Fruit fly (Drosophila melanogaster) whole organism, embryonic: ENCODE results near the gene CG43779.

Experiments used
- ATbp ChIP-seq: fragments of 200-800 bp; sonication (Bioruptor generic); optimal IDR thresholded peaks from 2 replicates; lab custom pipeline; 2017; ENCODE audit warnings: missing biosample characterization, mild to moderate bottlenecking, missing genetic modification characterization, missing genetic modification reagents
- Adf1 ChIP-seq: fragments of 200-800 bp; sonication (Bioruptor generic); IDR thresholded peaks from 2 replicates; pipeline ENCODE4 v1.3.6; 2022; ENCODE audit warnings: missing biosample characterization, missing genetic modification characterization
- Atf-2 ChIP-seq: fragments of 200-800 bp; sonication (Bioruptor generic); optimal IDR thresholded peaks from 2 replicates; lab custom pipeline; 2016; ENCODE audit warnings: missing biosample characterization, missing genetic modification characterization
- CG10321 ChIP-seq: fragments of 200-800 bp; sonication (Bioruptor generic); IDR thresholded peaks from 2 replicates; pipeline ENCODE4 v1.3.6; 2022; ENCODE audit warnings: missing biosample characterization, missing genetic modification characterization
- CG12744 ChIP-seq: fragments of 200-800 bp; sonication (Bioruptor generic); optimal IDR thresholded peaks from 2 replicates; lab custom pipeline; 2016; ENCODE audit warnings: missing biosample characterization, missing genetic modification characterization
- CG13775 ChIP-seq: fragments of 200-800 bp; sonication (Bioruptor generic); optimal IDR thresholded peaks from 3 replicates; lab custom pipeline; 2017; ENCODE audit warnings: missing biosample characterization, mild to moderate bottlenecking, missing genetic modification characterization
- CG16779 ChIP-seq: fragments of 200-800 bp; sonication (Bioruptor generic); IDR thresholded peaks from 2 replicates; pipeline ENCODE4 v1.3.6; 2022; ENCODE audit warnings: missing biosample characterization, missing genetic modification characterization
- CG16813 ChIP-seq: fragments of 200-800 bp; sonication (Bioruptor generic); IDR thresholded peaks from 3 replicates; pipeline ENCODE4 v1.3.6; 2022; ENCODE audit warnings: missing biosample characterization, missing genetic modification characterization; ENCODE audit not compliant: partially characterized antibody
- CG17802 ChIP-seq: fragments of 200-800 bp; sonication (Bioruptor generic); optimal IDR thresholded peaks from 2 replicates; lab custom pipeline; 2018; ENCODE audit warnings: missing biosample characterization, mild to moderate bottlenecking, missing genetic modification characterization, moderate library complexity
- CG1832 ChIP-seq: fragments of 200-800 bp; sonication (Bioruptor generic); optimal IDR thresholded peaks from 2 replicates; lab custom pipeline; 2017; ENCODE audit warnings: missing biosample characterization, mild to moderate bottlenecking, missing genetic modification characterization, inconsistent platforms
- CG2202 ChIP-seq: fragments of 200-800 bp; sonication (Bioruptor generic); optimal IDR thresholded peaks from 2 replicates; lab custom pipeline; 2018; ENCODE audit warnings: missing biosample characterization, mild to moderate bottlenecking, missing genetic modification characterization
- CG31441 ChIP-seq: fragments of 200-800 bp; sonication (Bioruptor generic); IDR thresholded peaks from 2 replicates; pipeline ENCODE4 v1.3.6; 2022; ENCODE audit warnings: missing biosample characterization, missing genetic modification characterization
- CG4820 ChIP-seq: fragments of 200-800 bp; sonication (Bioruptor generic); optimal IDR thresholded peaks from 3 replicates; lab custom pipeline; 2016; ENCODE audit warnings: missing biosample characterization, missing genetic modification characterization
- CG5953 ChIP-seq: fragments of 200-800 bp; sonication (Bioruptor generic); IDR thresholded peaks from 2 replicates; pipeline ENCODE4 v1.3.6; 2022; ENCODE audit warnings: missing biosample characterization, missing genetic modification characterization
- CG6683 ChIP-seq: fragments of 200-800 bp; sonication (Bioruptor generic); optimal IDR thresholded peaks from 2 replicates; lab custom pipeline; 2017; ENCODE audit warnings: missing biosample characterization, mild to moderate bottlenecking, missing genetic modification characterization, missing genetic modification reagents
- CG6791 ChIP-seq: fragments of 200-800 bp; sonication (Bioruptor generic); IDR thresholded peaks from 3 replicates; pipeline ENCODE4 v1.3.6; 2022; ENCODE audit warnings: missing biosample characterization, missing genetic modification characterization; ENCODE audit not compliant: partially characterized antibody
- CG6813 ChIP-seq: fragments of 200-800 bp; sonication (Bioruptor generic); optimal IDR thresholded peaks from 2 replicates; lab custom pipeline; 2017; ENCODE audit warnings: missing biosample characterization, missing genetic modification characterization, mild to moderate bottlenecking, moderate library complexity, missing genetic modification reagents
- CTCF ChIP-seq: fragments of 200-800 bp; sonication (Bioruptor generic); optimal IDR thresholded peaks from 2 replicates; lab custom pipeline; 2017; ENCODE audit warnings: missing biosample characterization, mild to moderate bottlenecking, missing genetic modification characterization, moderate library complexity
- CrebB ChIP-seq: fragments of 200-800 bp; sonication (Bioruptor generic); optimal IDR thresholded peaks from 3 replicates; lab custom pipeline; 2018; ENCODE audit warnings: missing biosample characterization, mild to moderate bottlenecking, missing genetic modification characterization
- Ets65A ChIP-seq: fragments of 200-800 bp; sonication (Bioruptor generic); peaks from one replicate; lab custom pipeline; 2016; ENCODE audit warnings: missing biosample characterization, missing genetic modification characterization
- Ets97D ChIP-seq: fragments of 200-800 bp; sonication (Bioruptor generic); optimal IDR thresholded peaks from 3 replicates; lab custom pipeline; 2016; ENCODE audit warnings: missing biosample characterization, missing genetic modification characterization
- H15 ChIP-seq: fragments of 200-800 bp; sonication (Bioruptor generic); IDR thresholded peaks from 3 replicates; pipeline ENCODE4 v1.3.6; 2022; ENCODE audit warnings: missing biosample characterization, missing genetic modification characterization
- HLH3B ChIP-seq: fragments of 200-800 bp; sonication (Bioruptor generic); IDR thresholded peaks from 2 replicates; pipeline ENCODE4 v1.3.6; 2022; ENCODE audit warnings: missing biosample characterization, missing genetic modification characterization
- Hand ChIP-seq: fragments of 200-800 bp; sonication (Bioruptor generic); optimal IDR thresholded peaks from 2 replicates; lab custom pipeline; 2017; ENCODE audit warnings: mild to moderate bottlenecking, missing biosample characterization, missing genetic modification reagents, missing genetic modification characterization
- Hmx ChIP-seq: fragments of 200-800 bp; sonication (Bioruptor generic); optimal IDR thresholded peaks from 2 replicates; lab custom pipeline; 2016; ENCODE audit warnings: missing biosample characterization, missing genetic modification characterization
- Lpt ChIP-seq: fragments of >200 bp; optimal IDR thresholded peaks from 2 replicates; lab custom pipeline; 2018; ENCODE audit warnings: missing biosample characterization, missing genetic modification characterization
- MTF-1 ChIP-seq: fragments of 200-800 bp; sonication (Bioruptor generic); optimal IDR thresholded peaks from 2 replicates; lab custom pipeline; 2018; ENCODE audit warnings: missing biosample characterization, mild to moderate bottlenecking, missing genetic modification characterization, borderline replicate concordance
- Mes4 ChIP-seq: fragments of 200-800 bp; sonication (Bioruptor generic); optimal IDR thresholded peaks from 2 replicates; lab custom pipeline; 2016; ENCODE audit warnings: missing biosample characterization, missing genetic modification characterization
- Nf-YA ChIP-seq: fragments of 200-800 bp; sonication (Bioruptor generic); IDR thresholded peaks from 2 replicates; pipeline ENCODE4 v1.3.6; 2022; ENCODE audit warnings: missing biosample characterization, missing genetic modification characterization
- Opbp ChIP-seq: fragments of 200-800 bp; sonication (Bioruptor generic); IDR thresholded peaks from 3 replicates; pipeline ENCODE4 v1.3.6; 2022; ENCODE audit warnings: missing biosample characterization, missing genetic modification characterization; ENCODE audit not compliant: partially characterized antibody
- Rx ChIP-seq: fragments of 200-800 bp; sonication (Bioruptor generic); IDR thresholded peaks from 2 replicates; pipeline ENCODE4 v1.3.6; 2022; ENCODE audit warnings: missing biosample characterization, missing genetic modification characterization
- Sin3A ChIP-seq: fragments of >200 bp; optimal IDR thresholded peaks from 2 replicates; lab custom pipeline; 2018
- Ssrp ChIP-seq: fragments of 200-800 bp; sonication (Bioruptor generic); optimal IDR thresholded peaks from 2 replicates; lab custom pipeline; 2018; ENCODE audit warnings: missing biosample characterization, mild to moderate bottlenecking, missing genetic modification characterization, moderate library complexity
- chm ChIP-seq: fragments of 200-800 bp; sonication (Bioruptor generic); IDR thresholded peaks from 2 replicates; pipeline ENCODE4 v1.3.6; 2022; ENCODE audit warnings: missing biosample characterization, missing genetic modification characterization
- crol ChIP-seq: fragments of 200-800 bp; sonication (Bioruptor generic); IDR thresholded peaks from 2 replicates; pipeline ENCODE4 v1.3.6; 2022; ENCODE audit warnings: missing biosample characterization, missing genetic modification characterization
- cwo ChIP-seq: fragments of 200-800 bp; sonication (Bioruptor generic); optimal IDR thresholded peaks from 3 replicates; lab custom pipeline; 2017; ENCODE audit warnings: missing biosample characterization, missing genetic modification characterization, mild to moderate bottlenecking, moderate library complexity, missing genetic modification reagents
- en ChIP-seq: fragments of 200-800 bp; sonication (Bioruptor generic); optimal IDR thresholded peaks from 2 replicates; lab custom pipeline; 2016; ENCODE audit warnings: missing biosample characterization, missing genetic modification characterization
- ewg ChIP-seq: fragments of 200-800 bp; sonication (Bioruptor generic); optimal IDR thresholded peaks from 3 replicates; lab custom pipeline; 2017; ENCODE audit warnings: mild to moderate bottlenecking, missing biosample characterization, missing genetic modification reagents, missing genetic modification characterization
- fu2 ChIP-seq: fragments of 200-800 bp; sonication (Bioruptor generic); optimal IDR thresholded peaks from 2 replicates; lab custom pipeline; 2016; ENCODE audit warnings: missing biosample characterization, missing genetic modification characterization
- gcm2 ChIP-seq: fragments of 200-800 bp; sonication (Bioruptor generic); optimal IDR thresholded peaks from 2 replicates; lab custom pipeline; 2016; ENCODE audit warnings: missing biosample characterization, missing genetic modification characterization
- hbn ChIP-seq: fragments of 200-800 bp; sonication (Bioruptor generic); IDR thresholded peaks from 2 replicates; pipeline ENCODE4 v1.3.6; 2022; ENCODE audit warnings: missing biosample characterization, missing genetic modification characterization; ENCODE audit not compliant: partially characterized antibody
- ken ChIP-seq: fragments of 200-800 bp; sonication (Bioruptor generic); IDR thresholded peaks from 3 replicates; pipeline ENCODE4 v1.3.6; 2022; ENCODE audit warnings: missing biosample characterization, missing genetic modification characterization
- nerfin-2 ChIP-seq: fragments of 200-800 bp; sonication (Bioruptor generic); IDR thresholded peaks from 2 replicates; pipeline ENCODE4 v1.3.6; 2022; ENCODE audit warnings: missing biosample characterization, missing genetic modification characterization; ENCODE audit not compliant: partially characterized antibody
- nmo ChIP-seq: fragments of 200-800 bp; sonication (Bioruptor generic); optimal IDR thresholded peaks from 2 replicates; lab custom pipeline; 2018; ENCODE audit warnings: missing biosample characterization, mild to moderate bottlenecking, missing genetic modification characterization, moderate library complexity
- phol ChIP-seq: fragments of 200-800 bp; sonication (Bioruptor generic); optimal IDR thresholded peaks from 3 replicates; lab custom pipeline; 2018; ENCODE audit warnings: missing biosample characterization, mild to moderate bottlenecking, missing genetic modification characterization, moderate library complexity
- ssp ChIP-seq: fragments of 200-800 bp; sonication (Bioruptor generic); IDR thresholded peaks from 2 replicates; pipeline ENCODE4 v1.3.6; 2022; ENCODE audit warnings: missing biosample characterization, missing genetic modification characterization
- stc ChIP-seq: fragments of 200-800 bp; sonication (Bioruptor generic); IDR thresholded peaks from 2 replicates; pipeline ENCODE4 v1.3.6; 2022; ENCODE audit warnings: missing biosample characterization, missing genetic modification characterization
- ttk ChIP-seq: fragments of 200-800 bp; sonication (Bioruptor generic); IDR thresholded peaks from 2 replicates; pipeline ENCODE4 v2.1.2; 2022; ENCODE audit warnings: missing biosample characterization, missing genetic modification characterization
- usp ChIP-seq: fragments of >200 bp; optimal IDR thresholded peaks from 2 replicates; lab custom pipeline; 2017; ENCODE audit warnings: missing biosample characterization, missing genetic modification characterization
- zf30C ChIP-seq: fragments of 200-800 bp; sonication (Bioruptor generic); optimal IDR thresholded peaks from 3 replicates; lab custom pipeline; 2018; ENCODE audit warnings: missing biosample characterization, mild to moderate bottlenecking, missing genetic modification characterization

Gene CG43779

DNA sequence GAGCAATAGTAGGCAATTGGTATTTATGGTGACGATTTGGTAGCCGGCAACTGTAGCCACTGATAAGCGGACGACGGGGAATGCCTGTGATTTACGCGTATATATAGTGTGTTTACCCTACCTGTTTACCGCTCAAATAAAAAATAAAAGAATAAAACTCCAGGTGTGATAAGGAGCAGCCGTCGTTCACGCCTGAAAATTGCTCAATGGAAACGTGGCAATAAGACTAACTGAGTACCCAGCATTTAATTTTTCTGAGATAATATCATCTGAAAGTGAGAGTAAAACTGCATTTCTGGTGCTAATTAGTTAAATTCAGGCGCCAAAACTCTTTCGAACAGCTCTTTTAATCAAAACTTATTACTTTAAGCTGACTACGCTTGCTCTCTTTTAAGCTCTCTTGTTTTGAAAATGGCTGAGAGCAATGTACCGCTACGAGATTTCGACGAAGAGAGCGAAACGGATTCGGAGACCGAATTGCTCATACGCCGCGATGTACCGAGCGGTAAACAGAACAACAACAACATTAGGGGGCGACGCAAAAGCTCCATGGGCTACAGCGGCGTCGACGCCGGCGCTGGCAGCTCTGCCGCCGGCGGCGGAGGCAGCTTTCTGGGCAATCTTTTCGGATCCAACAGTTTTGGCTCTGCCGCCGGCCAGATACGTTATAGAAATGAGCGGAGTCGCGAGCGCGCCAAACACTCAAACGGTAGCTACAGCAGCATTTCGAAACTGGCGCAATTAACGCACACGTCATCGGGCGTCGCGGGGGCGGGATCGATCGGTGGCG lies 16.1 kb downstream of the CG43779 start (continued):
- TF ChIP-seq CG12744 (GFP tag; lab: Kevin White, UChicago) (peak; percentile 67), CG6813 (peak; percentile 94), ssp (GFP tag; lab: Robert Waterston, UW) (no peak), nmo (no peak), Atf-2 (peak; percentile 12), CG10321 (GFP tag; lab: Robert Waterston, UW) (peak; percentile 67; the same call in 1 of the 2 replicates), hbn (no peak), fu2 (GFP tag; lab: Kevin White, UChicago) (no peak), Opbp (GFP tag; lab: Robert Waterston, UW) (peak; percentile 36; the same call in 1 of the 3 replicates), Ssrp (tag; lab: Kevin White, UChicago) (no peak), CG16813 (0 out of 3 replicates have a peak, but pooled peaks have one; percentile 29), zf30C (GFP tag; lab: Kevin White, UChicago) (no peak), crol (GFP tag; lab: Robert Waterston, UW) (peak; percentile 84), Adf1 (GFP tag; lab: Robert Waterston, UW) (peak; percentile 100), CG6791 (no peak), chm (no peak; the same call in 1 of the 2 replicates), ken (GFP tag; lab: Robert Waterston, UW) (peak; percentile 65; the same call in 2 of the 3 replicates), Nf-YA (GFP tag; lab: Robert Waterston, UW) (peak; percentile 59; the same call in 1 of the 2 replicates), CG2202 (peak; percentile 70), nerfin-2 (no peak), CG17802 (tag; lab: Kevin White, UChicago) (no peak), ewg (peak; percentile 47), phol (tag; lab: Kevin White, UChicago) (no peak), CG5953 (peak; percentile 75), CG1832 (GFP tag; lab: Kevin White, UChicago) (no peak), Sin3A (lab: Kevin White, UChicago) (no peak), stc (no peak; the same call in 1 of the 2 replicates), en (GFP tag; lab: Kevin White, UChicago) (peak; percentile 50), usp (GFP tag; lab: Kevin White, UChicago) (no peak), Hand (GFP tag; lab: Kevin White, UChicago) (peak; percentile 78), Ets97D (GFP tag; lab: Kevin White, UChicago) (no peak), CrebB (tag; lab: Kevin White, UChicago) (peak; percentile 92), CG16779 (GFP tag; lab: Robert Waterston, UW) (no peak), ATbp (peak; percentile 96), CTCF (GFP tag; lab: Kevin White, UChicago) (peak; percentile 61), Ets65A (GFP tag; lab: Kevin White, UChicago) (no peak), ttk (GFP tag; lab: Robert Waterston, UW) (no peak), CG4820 (no peak), CG31441 (peak; percentile 56; the same call in 1 of the 2 replicates), Lpt (GFP tag; lab: Kevin White, UChicago) (no peak), H15 (GFP tag; lab: Robert Waterston, UW) (no peak), CG6683 (GFP tag; lab: Kevin White, UChicago) (peak; percentile 76), cwo (peak; percentile 26), gcm2 (no peak), HLH3B (peak; percentile 53; the same call in 1 of the 2 replicates), MTF-1 (GFP tag; lab: Kevin White, UChicago) (peak; percentile 92), Rx (GFP tag; lab: Robert Waterston, UW) (no peak; the same call in 1 of the 2 replicates), Mes4 (GFP tag; lab: Kevin White, UChicago) (peak; percentile 50), CG13775 (GFP tag; lab: Kevin White, UChicago) (peak; percentile 26), Hmx (GFP tag; lab: Kevin White, UChicago) (no peak)
